Worm (Caenorhabditis elegans) whole organism, L1 larva: Measurements from ENCODE around the gene cysl-3.

Source experiments
- C16A3.4 ChIP-seq: fragments of 150-350 bp; optimal IDR thresholded peaks from 2 replicates; lab custom pipeline; 2014; ENCODE audit warnings: missing biosample characterization, missing genetic modification characterization
- blmp-1 ChIP-seq: fragments of 150-350 bp; optimal IDR thresholded peaks from 2 replicates; lab custom pipeline; 2014; ENCODE audit warnings: missing biosample characterization, missing genetic modification characterization
- ceh-88 ChIP-seq: fragments of 200-800 bp; sonication (Bioruptor generic); IDR thresholded peaks from 2 replicates; pipeline ENCODE4 v1.3.6; 2022; ENCODE audit warnings: missing genetic modification characterization, missing compliant biosample characterization
- dpl-1 ChIP-seq, 3 experiments: fragments of 150-350 bp in 2 of 3; sonication (generic microtip) in 1 of 3; optimal IDR thresholded peaks; 2 replicates each; lab custom pipeline; 2014 to 2017; ENCODE audit warnings: missing biosample characterization in 3 of 3, missing genetic modification characterization in 3 of 3, missing genetic modification reagents in 3 of 3
- efl-1 ChIP-seq, 4 experiments: fragments of 150-350 bp; optimal IDR thresholded peaks in 3 of 4; peaks in 1 of 4; 1 replicate in 1 of 4; 2 replicates in 3 of 4; lab custom pipeline; 2014; ENCODE audit warnings: missing biosample characterization in 2 of 4, missing genetic modification characterization in 2 of 4, missing genetic modification reagents in 2 of 4
- egl-13 ChIP-seq: sonication (generic microtip); optimal IDR thresholded peaks from 2 replicates; lab custom pipeline; 2016; ENCODE audit warnings: missing genotype, missing genetic modification reagents, missing genetic modification characterization, missing compliant biosample characterization
- fkh-8 ChIP-seq: sonication (generic microtip); optimal IDR thresholded peaks from 2 replicates; lab custom pipeline; 2016; ENCODE audit warnings: mild to moderate bottlenecking, missing genetic modification characterization, missing compliant biosample characterization
- grh-1 ChIP-seq: fragments of 200-800 bp; sonication (Bioruptor generic); IDR thresholded peaks from 2 replicates; pipeline ENCODE4 v1.3.6; 2022; ENCODE audit warnings: missing genetic modification reagents, missing genetic modification characterization, missing compliant biosample characterization
- hpl-2 ChIP-seq: fragments of 150-350 bp; optimal IDR thresholded peaks from 2 replicates; lab custom pipeline; 2014; ENCODE audit warnings: missing biosample characterization, missing genetic modification reagents, missing genetic modification characterization
- irx-1 ChIP-seq: sonication (generic microtip); optimal IDR thresholded peaks from 2 replicates; lab custom pipeline; 2016; ENCODE audit warnings: missing genetic modification characterization, missing compliant biosample characterization
- lin-35 ChIP-seq, 2 experiments: fragments of 150-350 bp; optimal IDR thresholded peaks; 2 replicates each; lab custom pipeline; 2014; ENCODE audit warnings: missing biosample characterization in 2 of 2, missing genetic modification characterization in 2 of 2, missing genetic modification reagents in 2 of 2
- mdl-1 ChIP-seq, 2 experiments: fragments of 150-350 bp; optimal IDR thresholded peaks; 2 replicates each; lab custom pipeline; 2014 to 2017; ENCODE audit warnings: missing biosample characterization in 2 of 2, missing genetic modification characterization in 2 of 2, inconsistent platforms in 1 of 2
- nhr-12 ChIP-seq: sonication (generic microtip); optimal IDR thresholded peaks from 2 replicates; lab custom pipeline; 2017; ENCODE audit warnings: missing biosample characterization, missing genetic modification characterization
- nhr-71 ChIP-seq: sonication (generic microtip); optimal IDR thresholded peaks from 2 replicates; lab custom pipeline; 2016; ENCODE audit warnings: mild to moderate bottlenecking, missing genetic modification characterization, moderate library complexity, missing compliant biosample characterization
- nhr-90 ChIP-seq: sonication (generic microtip); optimal IDR thresholded peaks from 2 replicates; lab custom pipeline; 2016; ENCODE audit warnings: mild to moderate bottlenecking, missing genetic modification characterization, missing compliant biosample characterization; ENCODE audit not compliant: poor library complexity
- tbx-2 ChIP-seq: sonication (generic microtip); optimal IDR thresholded peaks from 2 replicates; lab custom pipeline; 2016; ENCODE audit warnings: missing genetic modification characterization, missing compliant biosample characterization
- unc-30 ChIP-seq: sonication (generic microtip); optimal IDR thresholded peaks from 2 replicates; lab custom pipeline; 2017; ENCODE audit warnings: missing biosample characterization, missing genetic modification characterization
- unc-62 ChIP-seq: fragments of 150-350 bp; optimal IDR thresholded peaks from 2 replicates; lab custom pipeline; 2014; ENCODE audit warnings: missing biosample characterization, missing genetic modification reagents, missing genetic modification characterization

The cysl-3 gene

DNA sequence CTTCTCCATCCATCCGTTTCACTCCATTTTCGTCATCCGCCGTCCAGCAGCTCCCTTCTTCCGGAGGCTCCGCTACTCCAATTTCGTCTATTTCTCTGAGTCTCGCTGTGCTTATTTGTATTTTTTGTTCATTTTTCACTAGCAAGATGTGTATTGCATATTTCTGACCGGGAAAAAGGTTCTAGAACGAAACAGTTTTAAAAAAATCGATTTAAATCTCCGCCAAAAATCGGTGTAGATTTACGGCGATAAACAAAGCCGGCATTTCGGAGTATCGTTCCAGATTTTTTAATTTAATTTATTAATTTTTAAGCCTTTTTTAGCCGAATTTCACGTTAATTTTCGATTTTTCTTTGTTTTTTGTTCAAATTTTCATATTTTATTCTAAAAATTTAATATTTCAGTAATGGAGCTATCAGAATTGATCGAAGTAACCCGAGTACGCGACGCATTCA, 32.7 kb downstream of the cysl-3 start, which contains the start of gene mtm-9 (continued):
- peak; percentile 46 for TF ChIP-seq irx-1
- peak; percentile 91 to 94 (median 93) for TF ChIP-seq dpl-1 (GFP tag; optimal IDR thresholded peaks at IDR 0.05; lab: Kevin White, UChicago)
- TF ChIP-seq nhr-90, result peak; percentile 40
- no peak for TF ChIP-seq nhr-71 (tag; lab: Kevin White, UChicago)
- TF ChIP-seq fkh-8 (tag; lab: Kevin White, UChicago), result peak; percentile 36
- TF ChIP-seq, all 84 proteins: peak for 25

DNA sequence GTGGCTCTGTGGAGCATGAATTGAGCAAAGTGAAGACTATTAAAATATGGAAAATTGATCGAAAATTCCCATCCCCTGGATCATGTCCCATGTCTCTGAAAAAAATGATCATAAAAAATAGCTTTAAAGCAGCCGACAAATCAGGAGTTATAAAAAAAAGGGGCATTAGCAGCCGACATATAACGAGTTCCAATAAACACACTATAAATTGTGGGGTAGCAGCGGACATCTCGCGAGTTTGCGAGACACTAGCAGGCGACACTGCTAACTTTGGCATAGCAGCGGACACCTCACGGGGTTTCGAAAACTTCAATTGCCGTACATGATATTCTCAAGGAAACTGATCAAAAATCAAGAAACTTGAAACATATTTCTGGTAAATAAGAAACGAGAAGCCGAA, 36.6 kb downstream of the cysl-3 start, which contains the start of gene hpo-36:
TSS of gene hpo-36 (minus strand) at position 101 of the 400 bp plus-strand sequence.
- TF ChIP-seq unc-30 (tag; lab: Kevin White, UChicago) (no peak), nhr-12 (tag; lab: Kevin White, UChicago) (no peak), C16A3.4 (no peak), ceh-88 (GFP tag; lab: Robert Waterston, UW) (no peak), mdl-1 (tag; optimal IDR thresholded peaks at IDR 0.05; lab: Kevin White, UChicago) (no peak), egl-13 (tag; lab: Kevin White, UChicago) (no peak)

DNA sequence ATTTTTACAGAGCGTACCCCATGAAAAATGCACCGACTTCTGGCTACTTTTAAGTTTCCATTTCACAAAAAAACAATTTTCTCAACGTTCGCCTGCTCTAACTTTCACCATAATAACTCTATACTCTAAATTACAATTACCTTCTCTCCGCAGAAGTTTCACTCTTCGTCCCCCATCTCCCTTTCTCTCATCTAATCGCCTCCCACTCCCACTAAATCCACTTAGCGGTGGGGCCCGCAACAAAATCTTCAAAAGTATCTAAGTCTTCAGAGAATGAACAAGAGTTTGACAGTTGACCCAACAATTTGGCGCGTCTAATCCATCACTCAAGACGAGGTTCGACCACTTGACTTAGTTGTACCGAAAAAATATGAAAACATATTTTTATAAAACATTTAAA, 37.5 kb downstream of the cysl-3 start:
- TF ChIP-seq lin-35 (GFP tag; optimal IDR thresholded peaks at IDR 0.05; lab: Kevin White, UChicago) (no peak), blmp-1 (tag; lab: Kevin White, UChicago) (peak; percentile 95), unc-62 (GFP tag; lab: Kevin White, UChicago) (no peak), grh-1 (no peak), C16A3.4 (no peak)

DNA sequence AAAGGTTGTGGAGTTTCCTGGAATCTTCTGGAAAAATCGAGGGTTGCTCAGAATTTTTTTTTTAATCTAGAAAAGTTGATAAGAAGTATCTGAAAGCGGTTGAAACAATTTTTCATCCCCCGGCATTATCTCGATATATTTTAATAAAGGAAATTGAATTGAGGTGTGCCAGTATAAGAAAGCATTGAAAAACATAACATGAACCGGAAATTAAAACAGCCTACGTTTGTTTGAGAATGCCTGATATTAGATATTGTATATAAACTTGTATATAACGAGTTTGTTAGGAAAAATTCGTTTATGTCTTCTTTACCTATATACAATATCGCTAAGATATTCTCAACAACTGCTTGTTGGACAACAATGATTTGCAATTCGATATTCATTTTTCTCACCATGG, 51.2 kb downstream of the cysl-3 start, which contains the start of gene str-30:
TSS of gene str-30 (plus strand) at position 301 of the 400 bp plus-strand sequence.
- TF ChIP-seq hpl-2 (GFP tag; lab: Kevin White, UChicago) (no peak), tbx-2 (no peak), efl-1 (optimal IDR thresholded peaks at IDR 0.05; lab: Kevin White, UChicago) (no peak), efl-1 (GFP tag; optimal IDR thresholded peaks at IDR 0.05 in 1 of 2; lab: Kevin White, UChicago) (no peak)
